Fruit fly (Drosophila melanogaster): ENCODE measurements around the gene Pgant6.

Gene Pgant6

dm6 chr3L:2780711-2781110, 1.3 kb upstream of the Pgant6 start, which contains the start of gene mRpS35:
mRpS35 (plus strand) TSS chr3L:2780899.
- TF ChIP-seq MESR4 (GFP tag; optimal IDR thresholded peaks at IDR 0.05), result peak; percentile 22
- TF ChIP-seq ase (GFP tag; IDR thresholded peaks at IDR 0.05), result no peak
- no peak for TF ChIP-seq Dip3 (GFP tag; optimal IDR thresholded peaks at IDR 0.05)
- peak; percentile 29 for TF ChIP-seq Dp (GFP tag; optimal IDR thresholded peaks at IDR 0.05)
- no peak for TF ChIP-seq gsb (GFP tag; IDR thresholded peaks at IDR 0.05)
- TF ChIP-seq yki (optimal IDR thresholded peaks at IDR 0.05), result peak; percentile 22
- TF ChIP-seq CG32772 (GFP tag; IDR thresholded peaks at IDR 0.05), result no peak
- peak in 1 of 2 experiments; percentile 90 for TF ChIP-seq Pdp1 (GFP tag; optimal IDR thresholded peaks at IDR 0.05)
- peak; percentile 20 for TF ChIP-seq CG9437 (GFP tag; optimal IDR thresholded peaks at IDR 0.05)
- TF ChIP-seq crp (GFP tag; optimal IDR thresholded peaks at IDR 0.05), result peak; percentile 33 to 90
- peak; percentile 27 for TF ChIP-seq pzg (GFP tag; optimal IDR thresholded peaks at IDR 0.05)
- peak; percentile 15 for TF ChIP-seq Sin3A (optimal IDR thresholded peaks at IDR 0.05)
- TF ChIP-seq sqz (GFP tag; optimal IDR thresholded peaks at IDR 0.05), result no peak
- TF ChIP-seq Myb (GFP tag; optimal IDR thresholded peaks at IDR 0.05), result peak; percentile 94
- peak; percentile 60 for TF ChIP-seq MBD-R2 (GFP tag; IDR thresholded peaks at IDR 0.05)
- TF ChIP-seq E2f2 (GFP tag; IDR thresholded peaks at IDR 0.05), result 0 out of 2 replicates have a peak, but pooled peaks have one; percentile 31
- TF ChIP-seq YL-1 (GFP tag; optimal IDR thresholded peaks at IDR 0.05), result peak; percentile 1
- no peak for TF ChIP-seq psq (GFP tag; optimal IDR thresholded peaks at IDR 0.05)

dm6 chr3L:2782678-2783027, 598 bp downstream of the Pgant6 start:
- no peak for TF ChIP-seq trem (tag; optimal IDR thresholded peaks at IDR 0.05)
- no peak for TF ChIP-seq lov (optimal IDR thresholded peaks at IDR 0.05)
- 0 out of 3 replicates have a peak, but pooled peaks have one; percentile 52 for TF ChIP-seq lov (GFP tag; IDR thresholded peaks at IDR 0.05)
- peak; percentile 54 for TF ChIP-seq twi (tag; optimal IDR thresholded peaks at IDR 0.05)

DNA sequence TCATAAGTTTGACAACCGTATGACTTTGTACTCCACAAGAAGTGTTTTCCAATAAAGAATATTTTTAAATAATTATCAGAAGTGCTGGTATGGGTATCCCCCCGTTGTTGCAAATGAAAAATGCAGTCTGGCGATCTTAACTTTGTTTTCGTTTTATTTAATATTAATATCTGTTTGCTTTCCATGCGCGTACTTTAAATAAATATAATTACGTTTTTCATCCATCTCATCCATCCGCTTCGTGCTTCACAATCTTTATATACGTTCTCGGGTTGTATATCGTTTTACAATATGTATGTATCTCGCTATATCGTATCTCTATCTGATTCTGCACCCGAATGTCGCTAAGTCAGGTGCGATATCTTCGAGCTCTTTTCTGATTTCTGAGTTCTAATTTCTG, 3.9 kb downstream of the Pgant6 start:
- no peak for TF ChIP-seq CG13775 (GFP tag; optimal IDR thresholded peaks at IDR 0.05)
- TF ChIP-seq pho (GFP tag; optimal IDR thresholded peaks at IDR 0.05), result no peak
- no peak for TF ChIP-seq ftz-f1 (GFP tag; optimal IDR thresholded peaks at IDR 0.05)
- no peak for TF ChIP-seq Med (GFP tag)
- no peak for TF ChIP-seq lov (optimal IDR thresholded peaks at IDR 0.05)
- no peak for TF ChIP-seq lov (GFP tag; IDR thresholded peaks at IDR 0.05)
- no peak for TF ChIP-seq CG17359 (tag; optimal IDR thresholded peaks at IDR 0.05)
- no peak for TF ChIP-seq CG7372 (GFP tag; IDR thresholded peaks at IDR 0.05)
- TF ChIP-seq bowl (GFP tag; IDR thresholded peaks at IDR 0.05), result no peak
- no peak for TF ChIP-seq fru (optimal IDR thresholded peaks at IDR 0.05)
- TF ChIP-seq ase (GFP tag; IDR thresholded peaks at IDR 0.05), result no peak
- no peak for TF ChIP-seq CG15479 (GFP tag; optimal IDR thresholded peaks at IDR 0.05)

- TF ChIP-seq hb (GFP tag; IDR thresholded peaks at IDR 0.05; ENCODE audit: partially characterized antibody), result no peak
- TF ChIP-seq CG11504 (tag; optimal IDR thresholded peaks at IDR 0.05), result no peak
- TF ChIP-seq CG12236 (GFP tag; optimal IDR thresholded peaks at IDR 0.05), result no peak
- peak; percentile 63 for TF ChIP-seq Sox102F (GFP tag; optimal IDR thresholded peaks at IDR 0.05)
- peak; percentile 75; the same call in 2 of the 3 replicates for TF ChIP-seq ci (GFP tag; IDR thresholded peaks at IDR 0.05)
- peak; percentile 81 for TF ChIP-seq Drgx (GFP tag; IDR thresholded peaks at IDR 0.05)
- TF ChIP-seq tap (tag; optimal IDR thresholded peaks at IDR 0.05), result no peak
- TF ChIP-seq CG10654 (GFP tag; optimal IDR thresholded peaks at IDR 0.05), result no peak
- TF ChIP-seq sisA (GFP tag; IDR thresholded peaks at IDR 0.05), result no peak
- TF ChIP-seq rib (GFP tag; IDR thresholded peaks at IDR 0.05), result no peak
- no peak for TF ChIP-seq Xbp1 (GFP tag; optimal IDR thresholded peaks at IDR 0.05)
- peak; percentile 27; the same call in 1 of the 2 replicates for TF ChIP-seq E2f2 (GFP tag; IDR thresholded peaks at IDR 0.05)
- no peak for TF ChIP-seq CG17568 (GFP tag; optimal IDR thresholded peaks at IDR 0.05)
- no peak for TF ChIP-seq zen (tag; optimal IDR thresholded peaks at IDR 0.05)
- no peak for TF ChIP-seq CG9215 (GFP tag; IDR thresholded peaks at IDR 0.05)
- TF ChIP-seq h (optimal IDR thresholded peaks at IDR 0.05), result no peak
- no peak for TF ChIP-seq sqz (GFP tag; optimal IDR thresholded peaks at IDR 0.05)
- TF ChIP-seq dati (GFP tag; IDR thresholded peaks at IDR 0.05), result no peak
- TF ChIP-seq CG8089 (GFP tag; optimal IDR thresholded peaks at IDR 0.05), result no peak
- TF ChIP-seq CG6654 (GFP tag; optimal IDR thresholded peaks at IDR 0.05), result no peak
Observed at dm6 chr3L:2795363-2795957, 13.4 kb downstream of the Pgant6 start.

Measured in whole organism, embryonic.